Fruit fly (Drosophila melanogaster) whole organism, wandering third instar larva: ENCODE measurements around the gene GNBP1.
A peak's percentile ranks its signal among the peaks of the same experiment; 100 is the strongest.

Experiments used
- Abd-B ChIP-seq: fragments of >200 bp; optimal IDR thresholded peaks from 2 replicates; lab custom pipeline; 2017; ENCODE audit warnings: missing biosample characterization, missing genetic modification characterization
- CG32264 ChIP-seq: fragments of 200-800 bp; sonication (Bioruptor generic); optimal IDR thresholded peaks from 2 replicates; lab custom pipeline; 2016; ENCODE audit warnings: missing biosample characterization, missing genetic modification characterization
- CG9705 ChIP-seq: fragments of 200-800 bp; sonication (Bioruptor generic); optimal IDR thresholded peaks from 2 replicates; lab custom pipeline; 2018; ENCODE audit warnings: missing biosample characterization, mild to moderate bottlenecking, missing genetic modification characterization
- CrebA ChIP-seq: fragments of 200-800 bp; sonication (Bioruptor generic); optimal IDR thresholded peaks from 2 replicates; lab custom pipeline; 2016; ENCODE audit warnings: missing biosample characterization, mild to moderate bottlenecking, missing genetic modification characterization, borderline replicate concordance
- Dfd ChIP-seq: fragments of >200 bp; optimal IDR thresholded peaks from 2 replicates; lab custom pipeline; 2017; ENCODE audit warnings: missing biosample characterization, missing genetic modification characterization
- Dif ChIP-seq: fragments of 200-275, 200-300 bp; sonication (Bioruptor generic); optimal IDR thresholded peaks from 2 replicates; lab custom pipeline; 2018; ENCODE audit warnings: missing biosample characterization, missing genetic modification characterization; ENCODE audit not compliant: partially characterized antibody
- GATAd ChIP-seq: sonication (Bioruptor generic); optimal IDR thresholded peaks from 2 replicates; lab custom pipeline; 2016; ENCODE audit warnings: missing biosample characterization, missing genetic modification characterization
- HLH106 ChIP-seq: fragments of 200-800 bp; optimal IDR thresholded peaks from 3 replicates; lab custom pipeline; 2019; ENCODE audit warnings: missing biosample characterization, mild to moderate bottlenecking, missing genetic modification characterization, moderate library complexity
- Hnf4 ChIP-seq: fragments of 200-800 bp; sonication (Bioruptor generic); optimal IDR thresholded peaks from 2 replicates; lab custom pipeline; 2016; ENCODE audit warnings: missing biosample characterization, mild to moderate bottlenecking, missing genetic modification characterization
- Hr78 ChIP-seq: fragments of >200 bp; optimal IDR thresholded peaks from 2 replicates; lab custom pipeline; 2017; ENCODE audit warnings: missing biosample characterization, missing genetic modification characterization
- Hr83 ChIP-seq: fragments of 200-300 bp; sonication (Bioruptor generic); optimal IDR thresholded peaks from 2 replicates; lab custom pipeline; 2016; ENCODE audit warnings: missing biosample characterization, mild to moderate bottlenecking, missing genetic modification characterization, moderate library complexity; ENCODE audit not compliant: poor library complexity, severe bottlenecking
- Jra ChIP-seq: sonication (Bioruptor generic); optimal IDR thresholded peaks from 2 replicates; lab custom pipeline; 2016; ENCODE audit warnings: missing biosample characterization, missing genetic modification characterization
- Mio ChIP-seq: sonication (Bioruptor generic); optimal IDR thresholded peaks from 2 replicates; lab custom pipeline; 2016; ENCODE audit warnings: missing biosample characterization, missing genetic modification characterization
- Myc ChIP-seq: fragments of >200 bp; optimal IDR thresholded peaks from 2 replicates; lab custom pipeline; 2017
- N ChIP-seq: fragments of >200 bp; optimal IDR thresholded peaks from 2 replicates; lab custom pipeline; 2018; ENCODE audit warnings: missing biosample characterization, missing external identifiers, missing genetic modification characterization
- OdsH ChIP-seq: fragments of 200-800 bp; sonication (Bioruptor generic); optimal IDR thresholded peaks from 2 replicates; lab custom pipeline; 2016; ENCODE audit warnings: missing biosample characterization, mild to moderate bottlenecking, missing genetic modification characterization
- Rel ChIP-seq, 2 experiments: fragments of 200-800 bp; sonication (Bioruptor generic) in 1 of 2; optimal IDR thresholded peaks; 2 replicates in 1 of 2; 3 replicates in 1 of 2; lab custom pipeline; 2016 to 2019; ENCODE audit warnings: mild to moderate bottlenecking in 2 of 2, missing biosample characterization in 2 of 2, missing genetic modification characterization in 2 of 2, moderate library complexity in 1 of 2
- Sp1 ChIP-seq: fragments of 200-800 bp; sonication (Bioruptor generic); optimal IDR thresholded peaks from 3 replicates; lab custom pipeline; 2019; ENCODE audit warnings: missing biosample characterization, mild to moderate bottlenecking, missing genetic modification characterization, moderate library complexity
- Vsx2 ChIP-seq: fragments of 200-300, 225-300 bp; sonication (Bioruptor generic); optimal IDR thresholded peaks from 2 replicates; lab custom pipeline; 2018; ENCODE audit warnings: missing biosample characterization, missing genetic modification characterization; ENCODE audit not compliant: partially characterized antibody
- br ChIP-seq: fragments of 200-800 bp; sonication (Bioruptor generic); optimal IDR thresholded peaks from 2 replicates; lab custom pipeline; 2016; ENCODE audit warnings: missing biosample characterization, missing genetic modification characterization
- brk ChIP-seq: fragments of 200-800 bp; sonication (Bioruptor generic); optimal IDR thresholded peaks from 2 replicates; lab custom pipeline; 2016; ENCODE audit warnings: missing biosample characterization, mild to moderate bottlenecking, missing genetic modification characterization
- dl ChIP-seq, 2 experiments: fragments of 175-275, 200-275 bp in 1 of 2; fragments of 200-275 bp in 1 of 2; sonication (Bioruptor generic); optimal IDR thresholded peaks; lab custom pipeline; 2018; ENCODE audit warnings: mild to moderate bottlenecking in 2 of 2, missing biosample characterization in 2 of 2, missing genetic modification characterization in 2 of 2, moderate library complexity in 2 of 2; ENCODE audit not compliant: partially characterized antibody in 2 of 2, insufficient read depth in 1 of 2
- dmrt93B ChIP-seq: fragments of 200-800 bp; sonication (Bioruptor generic); optimal IDR thresholded peaks from 2 replicates; lab custom pipeline; 2018; ENCODE audit warnings: missing biosample characterization, mild to moderate bottlenecking, missing genetic modification characterization
- dsf ChIP-seq: sonication (Bioruptor generic); optimal IDR thresholded peaks from 2 replicates; lab custom pipeline; 2016; ENCODE audit warnings: missing biosample characterization, missing genetic modification characterization, borderline replicate concordance
- foxo ChIP-seq, 2 experiments: fragments of 200-800 bp; sonication (Bioruptor generic); optimal IDR thresholded peaks; 2 replicates in 1 of 2; 3 replicates in 1 of 2; lab custom pipeline; 2016 to 2017; ENCODE audit warnings: missing biosample characterization in 2 of 2, missing genetic modification characterization in 2 of 2
- fru ChIP-seq: fragments of 200-800 bp; sonication (Bioruptor generic); optimal IDR thresholded peaks from 3 replicates; lab custom pipeline; 2016; ENCODE audit warnings: missing biosample characterization, mild to moderate bottlenecking, missing genetic modification characterization
- h ChIP-seq: fragments of 200-800 bp; sonication (Bioruptor generic); optimal IDR thresholded peaks from 3 replicates; lab custom pipeline; 2016; ENCODE audit warnings: missing biosample characterization, mild to moderate bottlenecking, missing genetic modification characterization
- jim ChIP-seq: fragments of 175-275, 200-325 bp; sonication (Bioruptor generic); optimal IDR thresholded peaks from 2 replicates; lab custom pipeline; 2016; ENCODE audit warnings: missing biosample characterization, mild to moderate bottlenecking, missing genetic modification characterization
- lola ChIP-seq: fragments of >200 bp; optimal IDR thresholded peaks from 2 replicates; lab custom pipeline; 2017; ENCODE audit warnings: missing biosample characterization, missing genetic modification characterization
- pan ChIP-seq: fragments of >200 bp; optimal IDR thresholded peaks from 2 replicates; lab custom pipeline; 2017
- psq ChIP-seq: fragments of 200-800 bp; sonication (Bioruptor generic); optimal IDR thresholded peaks from 3 replicates; lab custom pipeline; 2017; ENCODE audit warnings: missing biosample characterization, mild to moderate bottlenecking, missing genetic modification characterization, moderate library complexity
- sage ChIP-seq: fragments of 200-800 bp; sonication (Bioruptor generic); optimal IDR thresholded peaks from 2 replicates; lab custom pipeline; 2016; ENCODE audit warnings: missing biosample characterization, mild to moderate bottlenecking, missing genetic modification characterization
- sv ChIP-seq: fragments of 200-800 bp; sonication (Bioruptor generic); optimal IDR thresholded peaks from 3 replicates; lab custom pipeline; 2016; ENCODE audit warnings: missing biosample characterization, missing genetic modification characterization
- usp ChIP-seq: fragments of >200 bp; optimal IDR thresholded peaks from 2 replicates; lab custom pipeline; 2017; ENCODE audit warnings: missing biosample characterization, missing genetic modification characterization
- woc ChIP-seq: sonication (Bioruptor generic); optimal IDR thresholded peaks from 2 replicates; lab custom pipeline; 2016; ENCODE audit warnings: missing biosample characterization, mild to moderate bottlenecking, missing genetic modification characterization

Gene GNBP1

dm6 chr3L:18640584-18641527 is 34.7 kb upstream of the GNBP1 start (continued):
- TF ChIP-seq Hr83 (GFP tag; lab: Kevin White, UChicago) (peak; percentile 70), Vsx2 (GFP tag; lab: Kevin White, UChicago) (peak; percentile 97), Mio (GFP tag; lab: Kevin White, UChicago) (peak; percentile 33), Rel (GFP tag; optimal IDR thresholded peaks at IDR 0.05; lab: Kevin White, UChicago) (peak; percentile 44), Rel (tag; optimal IDR thresholded peaks at IDR 0.05; lab: Kevin White, UChicago) (peak; percentile 49), dl (GFP tag; optimal IDR thresholded peaks at IDR 0.05; lab: Kevin White, UChicago; ENCODE audit: insufficient read depth in 1 of 2, partially characterized antibody in 2 of 2) (peak; percentile 98 to 99), Dfd (peak; percentile 92), sv (GFP tag; lab: Kevin White, UChicago) (peak; percentile 95), OdsH (GFP tag; lab: Kevin White, UChicago) (peak; percentile 90), fru (GFP tag; lab: Kevin White, UChicago) (peak; percentile 87), Sp1 (GFP tag; lab: Kevin White, UChicago) (peak; percentile 91), HLH106 (peak; percentile 88), dsf (GFP tag; lab: Kevin White, UChicago) (peak; percentile 56)

- TF ChIP-seq Myc (lab: Kevin White, UChicago) (no peak), Vsx2 (GFP tag; lab: Kevin White, UChicago) (no peak), Dfd (no peak), woc (GFP tag; lab: Kevin White, UChicago) (no peak), Sp1 (GFP tag; lab: Kevin White, UChicago) (no peak), Hr78 (no peak), usp (GFP tag; lab: Kevin White, UChicago) (no peak), dl (GFP tag; optimal IDR thresholded peaks at IDR 0.05; lab: Kevin White, UChicago; ENCODE audit: insufficient read depth in 1 of 2, partially characterized antibody in 2 of 2) (no peak)
Observed at dm6 chr3L:18643222-18643621, 32.4 kb upstream of the GNBP1 start.

- TF ChIP-seq GATAd (GFP tag; lab: Kevin White, UChicago) (no peak), Sp1 (GFP tag; lab: Kevin White, UChicago) (no peak), brk (GFP tag; lab: Kevin White, UChicago) (no peak), HLH106 (no peak), N (GFP tag; lab: Kevin White, UChicago) (no peak), foxo (GFP tag; optimal IDR thresholded peaks at IDR 0.05; lab: Kevin White, UChicago) (no peak), pan (lab: Kevin White, UChicago) (no peak), Hnf4 (GFP tag; lab: Kevin White, UChicago) (no peak), jim (GFP tag; lab: Kevin White, UChicago) (no peak), fru (GFP tag; lab: Kevin White, UChicago) (no peak), Vsx2 (GFP tag; lab: Kevin White, UChicago) (no peak), CrebA (no peak), Jra (no peak), br (GFP tag; lab: Kevin White, UChicago) (no peak), h (GFP tag; lab: Kevin White, UChicago) (no peak), dsf (GFP tag; lab: Kevin White, UChicago) (no peak), OdsH (GFP tag; lab: Kevin White, UChicago) (no peak)
Observed at dm6 chr3L:18653737-18654136, 21.9 kb upstream of the GNBP1 start.

dm6 chr3L:18665594-18665993 is 10.0 kb upstream of the GNBP1 start:
- TF ChIP-seq OdsH (GFP tag; lab: Kevin White, UChicago), result no peak
- TF ChIP-seq HLH106, result no peak
- TF ChIP-seq Dfd, result peak; percentile 92
- TF ChIP-seq, all 38 proteins: peak for 1

- TF ChIP-seq Dif (no peak), woc (GFP tag; lab: Kevin White, UChicago) (no peak), CrebA (no peak), sage (no peak), Hr83 (GFP tag; lab: Kevin White, UChicago) (peak; percentile 21), lola (GFP tag; lab: Kevin White, UChicago) (no peak), Myc (lab: Kevin White, UChicago) (peak; percentile 71), sv (GFP tag; lab: Kevin White, UChicago) (no peak), psq (GFP tag; lab: Kevin White, UChicago) (no peak), dmrt93B (GFP tag; lab: Kevin White, UChicago) (no peak), Hr78 (no peak), Abd-B (GFP tag; lab: Kevin White, UChicago) (no peak), Vsx2 (GFP tag; lab: Kevin White, UChicago) (no peak), CG9705 (GFP tag; lab: Kevin White, UChicago) (no peak), GATAd (GFP tag; lab: Kevin White, UChicago) (no peak), N (GFP tag; lab: Kevin White, UChicago) (no peak), fru (GFP tag; lab: Kevin White, UChicago) (peak; percentile 100), foxo (GFP tag; optimal IDR thresholded peaks at IDR 0.05; lab: Kevin White, UChicago) (no peak), Hnf4 (GFP tag; lab: Kevin White, UChicago) (no peak), HLH106 (no peak), h (GFP tag; lab: Kevin White, UChicago) (no peak), Dfd (no peak), CG32264 (GFP tag; lab: Kevin White, UChicago) (no peak), brk (GFP tag; lab: Kevin White, UChicago) (no peak), Sp1 (GFP tag; lab: Kevin White, UChicago) (no peak)
Observed at dm6 chr3L:18667115-18667514, 8.5 kb upstream of the GNBP1 start, which contains the start of gene CG42495. Gene CG42495, plus strand, starts transcription at chr3L:18667361.
